Worm (Caenorhabditis elegans) whole organism, L1 larva: Measurements from ENCODE around the gene T25G12.6.
A peak's percentile ranks its signal among the peaks of the same experiment; 100 is the strongest.

Experiments used
- C04F5.9 ChIP-seq: sonication (generic microtip); optimal IDR thresholded peaks from 2 replicates; lab custom pipeline; 2016; ENCODE audit warnings: missing genetic modification characterization, missing compliant biosample characterization
- C34B4.2 ChIP-seq: sonication (generic microtip); optimal IDR thresholded peaks from 2 replicates; lab custom pipeline; 2017; ENCODE audit warnings: mild to moderate bottlenecking, missing genetic modification characterization, missing compliant biosample characterization
- F16B12.6 ChIP-seq: fragments of 150-350 bp; optimal IDR thresholded peaks from 2 replicates; lab custom pipeline; 2014; ENCODE audit warnings: missing biosample characterization, missing genetic modification characterization
- aha-1 ChIP-seq: fragments of 150-350 bp; optimal IDR thresholded peaks from 2 replicates; lab custom pipeline; 2014; ENCODE audit warnings: missing biosample characterization, missing genetic modification characterization
- ceh-63 ChIP-seq: fragments of 200-800 bp; sonication (Bioruptor generic); optimal IDR thresholded peaks from 2 replicates; lab custom pipeline; 2018; ENCODE audit warnings: mild to moderate bottlenecking, missing genetic modification characterization, missing compliant biosample characterization
- ceh-8 ChIP-seq: fragments of 200-800 bp; sonication (Bioruptor generic); optimal IDR thresholded peaks from 2 replicates; lab custom pipeline; 2018; ENCODE audit warnings: mild to moderate bottlenecking, missing genetic modification characterization, moderate library complexity, missing compliant biosample characterization
- ceh-82 ChIP-seq, 3 experiments: fragments of 150-350 bp in 1 of 3; sonication (generic microtip) in 2 of 3; optimal IDR thresholded peaks; 2 replicates each; lab custom pipeline; 2014 to 2017; ENCODE audit warnings: missing biosample characterization in 3 of 3, missing genetic modification characterization in 3 of 3
- ceh-90 ChIP-seq: sonication (generic microtip); optimal IDR thresholded peaks from 2 replicates; lab custom pipeline; 2016; ENCODE audit warnings: missing genetic modification characterization, missing compliant biosample characterization
- ces-1 ChIP-seq: fragments of 150-350 bp; optimal IDR thresholded peaks from 2 replicates; lab custom pipeline; 2014; ENCODE audit warnings: missing biosample characterization, missing genetic modification reagents, missing genetic modification characterization
- dpl-1 ChIP-seq, 3 experiments: fragments of 150-350 bp in 2 of 3; sonication (generic microtip) in 1 of 3; optimal IDR thresholded peaks; 2 replicates each; lab custom pipeline; 2014 to 2017; ENCODE audit warnings: missing biosample characterization in 3 of 3, missing genetic modification characterization in 3 of 3, missing genetic modification reagents in 3 of 3
- egl-13 ChIP-seq: sonication (generic microtip); optimal IDR thresholded peaks from 2 replicates; lab custom pipeline; 2016; ENCODE audit warnings: missing genotype, missing genetic modification reagents, missing genetic modification characterization, missing compliant biosample characterization
- elt-2 ChIP-seq: sonication (generic microtip); optimal IDR thresholded peaks from 2 replicates; lab custom pipeline; 2016; ENCODE audit warnings: missing genetic modification characterization, mild to moderate bottlenecking, inconsistent platforms, missing compliant biosample characterization, missing genetic modification reagents
- elt-3 ChIP-seq, 6 experiments: fragments of 150-350 bp in 1 of 6; sonication (generic microtip); optimal IDR thresholded peaks; 2 replicates each; lab custom pipeline; 2017 to 2018; ENCODE audit warnings: missing biosample characterization in 6 of 6, missing genetic modification characterization in 6 of 6, inconsistent platforms in 1 of 6
- fkh-8 ChIP-seq: sonication (generic microtip); optimal IDR thresholded peaks from 2 replicates; lab custom pipeline; 2016; ENCODE audit warnings: mild to moderate bottlenecking, missing genetic modification characterization, missing compliant biosample characterization
- hlh-4 ChIP-seq: sonication (generic microtip); optimal IDR thresholded peaks from 2 replicates; lab custom pipeline; 2016; ENCODE audit warnings: mild to moderate bottlenecking, missing genetic modification characterization, missing compliant biosample characterization
- jun-1 ChIP-seq: fragments of 150-350 bp; optimal IDR thresholded peaks from 2 replicates; lab custom pipeline; 2014; ENCODE audit warnings: missing biosample characterization, missing genetic modification reagents, missing genetic modification characterization
- lin-13 ChIP-seq: fragments of 150-350 bp; optimal IDR thresholded peaks from 2 replicates; lab custom pipeline; 2014; ENCODE audit warnings: missing biosample characterization, missing genetic modification reagents, missing genetic modification characterization
- lin-14 ChIP-seq: fragments of 200-800 bp; sonication (Bioruptor generic); optimal IDR thresholded peaks from 2 replicates; lab custom pipeline; 2018; ENCODE audit warnings: mild to moderate bottlenecking, missing genetic modification characterization, moderate library complexity, missing compliant biosample characterization
- mef-2 ChIP-seq: fragments of 150-350 bp; optimal IDR thresholded peaks from 2 replicates; lab custom pipeline; 2014; ENCODE audit warnings: missing biosample characterization, missing genetic modification characterization
- nhr-47 ChIP-seq: sonication (generic microtip); optimal IDR thresholded peaks from 2 replicates; lab custom pipeline; 2016; ENCODE audit warnings: mild to moderate bottlenecking, missing genetic modification characterization, moderate library complexity, missing compliant biosample characterization
- nhr-76 ChIP-seq: sonication (generic microtip); optimal IDR thresholded peaks from 2 replicates; lab custom pipeline; 2017; ENCODE audit warnings: missing biosample characterization, missing genetic modification characterization
- nhr-84 ChIP-seq: sonication (generic microtip); optimal IDR thresholded peaks from 2 replicates; lab custom pipeline; 2017; ENCODE audit warnings: missing biosample characterization, missing genetic modification characterization
- nhr-90 ChIP-seq: sonication (generic microtip); optimal IDR thresholded peaks from 2 replicates; lab custom pipeline; 2016; ENCODE audit warnings: mild to moderate bottlenecking, missing genetic modification characterization, missing compliant biosample characterization; ENCODE audit not compliant: poor library complexity
- pax-3 ChIP-seq: fragments of 200-800 bp; sonication (Bioruptor generic); optimal IDR thresholded peaks from 2 replicates; lab custom pipeline; 2018; ENCODE audit warnings: mild to moderate bottlenecking, missing genetic modification characterization, moderate library complexity, missing compliant biosample characterization
- pqm-1 ChIP-seq: sonication (generic microtip); optimal IDR thresholded peaks from 3 replicates; lab custom pipeline; 2017; ENCODE audit warnings: missing biosample characterization, missing genetic modification characterization
- skn-1 ChIP-seq: fragments of 150-350 bp; optimal IDR thresholded peaks from 2 replicates; lab custom pipeline; 2014; ENCODE audit warnings: missing biosample characterization, missing genetic modification characterization
- sup-37 ChIP-seq: fragments of 200-800 bp; sonication (Bioruptor generic); optimal IDR thresholded peaks from 2 replicates; lab custom pipeline; 2018; ENCODE audit warnings: mild to moderate bottlenecking, missing genetic modification characterization, missing compliant biosample characterization
- tlp-1 ChIP-seq: fragments of 150-350 bp; optimal IDR thresholded peaks from 2 replicates; lab custom pipeline; 2014; ENCODE audit warnings: missing biosample characterization, missing genetic modification characterization
- unc-130 ChIP-seq: fragments of 150-350 bp; optimal IDR thresholded peaks from 2 replicates; lab custom pipeline; 2017; ENCODE audit warnings: missing biosample characterization, missing genetic modification characterization, inconsistent platforms
- unc-62 ChIP-seq: fragments of 150-350 bp; optimal IDR thresholded peaks from 2 replicates; lab custom pipeline; 2014; ENCODE audit warnings: missing biosample characterization, missing genetic modification reagents, missing genetic modification characterization
- vab-15 ChIP-seq: sonication (generic microtip); optimal IDR thresholded peaks from 2 replicates; lab custom pipeline; 2017; ENCODE audit warnings: missing genotype, mild to moderate bottlenecking, missing genetic modification characterization, missing compliant biosample characterization
- ztf-11 ChIP-seq, 2 experiments: sonication (generic microtip); optimal IDR thresholded peaks; 2 replicates each; lab custom pipeline; 2016 to 2017; ENCODE audit warnings: missing genetic modification characterization in 2 of 2, missing biosample characterization in 1 of 2, missing compliant biosample characterization in 1 of 2

Gene T25G12.6

DNA sequence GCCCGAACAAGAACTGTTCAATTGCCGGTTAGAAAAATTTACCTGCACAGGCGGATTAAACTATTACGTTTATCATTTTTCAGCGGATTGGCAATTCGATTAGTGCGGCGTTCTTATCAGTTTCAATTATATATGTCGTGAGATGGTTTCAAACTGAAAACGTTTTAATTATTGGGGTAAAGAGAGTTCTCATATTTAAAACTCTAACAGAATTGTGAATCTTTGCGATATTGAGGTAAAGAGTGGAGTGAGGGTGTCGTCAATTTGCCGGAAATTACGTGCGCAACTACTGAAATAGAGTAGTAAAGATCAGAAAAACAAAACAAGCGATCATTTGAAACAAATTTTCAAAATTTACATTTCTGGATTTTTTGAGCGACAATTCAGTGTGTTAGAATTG, at the start of gene T25G12.6:
Gene T25G12.6 (minus strand): TSS at position 101 of the 400 bp plus-strand sequence.
- no peak for TF ChIP-seq ceh-63 (GFP tag; lab: Kevin White, UChicago)
- TF ChIP-seq nhr-47 (tag; lab: Kevin White, UChicago): no peak
- no peak for TF ChIP-seq sup-37 (GFP tag; lab: Kevin White, UChicago)
- no peak for TF ChIP-seq pax-3
- no peak for TF ChIP-seq ceh-82 (tag; optimal IDR thresholded peaks at IDR 0.05; lab: Kevin White, UChicago)
- TF ChIP-seq C04F5.9 (tag; lab: Kevin White, UChicago): no peak
- no peak for TF ChIP-seq pqm-1 (tag; lab: Kevin White, UChicago)
- TF ChIP-seq aha-1 (tag; lab: Kevin White, UChicago): no peak
- TF ChIP-seq tlp-1: no peak
- no peak for TF ChIP-seq ztf-11 (tag; optimal IDR thresholded peaks at IDR 0.05; lab: Kevin White, UChicago)
- no peak for TF ChIP-seq mef-2 (tag; lab: Kevin White, UChicago)
- TF ChIP-seq F16B12.6 (tag; lab: Kevin White, UChicago): no peak
- TF ChIP-seq ceh-8: no peak
- TF ChIP-seq egl-13: no peak
- TF ChIP-seq lin-13 (GFP tag; lab: Kevin White, UChicago): no peak

DNA sequence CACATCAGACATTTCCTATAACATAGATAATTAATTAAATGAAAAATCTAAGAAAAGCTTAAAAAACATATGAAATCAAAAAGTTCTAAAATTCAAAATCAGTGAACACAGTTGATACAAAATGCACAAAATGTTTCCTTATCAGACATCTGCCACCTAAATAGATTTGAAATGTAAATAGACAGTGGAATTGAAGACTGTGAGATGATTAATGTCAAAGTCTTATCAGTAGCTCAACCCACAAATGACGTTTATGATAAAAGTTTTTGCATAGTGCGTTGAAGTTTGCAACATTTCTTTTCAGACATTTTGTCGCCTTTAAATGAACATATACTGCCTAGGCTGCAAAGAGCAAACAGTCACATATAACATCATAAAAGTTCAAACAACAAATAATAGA, 26.8 kb upstream of the T25G12.6 start, which contains the start of gene Y40C7B.4:
Gene Y40C7B.4 (minus strand): TSS at position 19 of the 400 bp plus-strand sequence.
- TF ChIP-seq elt-2 (tag; lab: Kevin White, UChicago) (peak; percentile 94), fkh-8 (tag; lab: Kevin White, UChicago) (no peak), elt-3 (tag; optimal IDR thresholded peaks at IDR 0.05; lab: Kevin White, UChicago) (no peak), pqm-1 (tag; lab: Kevin White, UChicago) (peak; percentile 61)

DNA sequence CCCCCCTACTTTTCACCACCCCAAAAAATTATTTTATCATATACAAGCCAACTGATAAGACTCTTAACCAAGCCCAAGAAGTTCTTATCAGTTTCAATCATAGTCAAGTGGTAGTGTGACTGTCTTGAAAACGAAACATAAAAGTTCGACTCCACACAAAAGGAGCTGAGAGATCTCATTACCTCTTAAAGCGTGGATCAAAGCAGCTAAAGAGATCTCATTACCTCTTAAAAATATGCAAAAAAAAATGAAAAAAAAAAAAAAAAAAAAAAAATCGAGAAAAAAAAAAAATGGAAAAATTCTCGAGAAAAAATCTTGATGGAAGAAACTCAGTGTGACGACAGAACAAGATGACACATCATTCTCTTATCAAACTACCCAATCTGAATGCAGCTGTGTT, 25.7 kb upstream of the T25G12.6 start:
- peak; percentile 6 for TF ChIP-seq nhr-90 (tag; lab: Kevin White, UChicago)
- TF ChIP-seq elt-2 (tag; lab: Kevin White, UChicago): peak; percentile 66

DNA sequence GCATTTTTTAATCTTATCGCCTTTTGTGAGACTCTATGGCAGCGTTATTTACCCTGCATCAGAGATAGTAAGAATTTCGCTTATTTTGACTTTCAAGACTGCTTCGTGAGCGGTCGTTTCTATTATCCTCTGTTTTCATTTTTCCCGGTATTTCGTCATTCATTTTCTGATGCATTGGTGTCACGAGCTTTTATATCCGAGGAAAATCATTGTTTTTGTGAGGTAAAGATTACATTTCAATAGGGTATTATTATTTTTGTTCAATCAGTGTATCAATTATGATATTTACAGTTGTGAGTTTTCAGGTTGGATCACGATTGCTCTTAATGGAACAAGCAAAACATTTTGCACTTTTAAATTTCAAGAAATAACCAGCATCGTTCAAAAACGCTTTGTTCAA, 17.3 kb upstream of the T25G12.6 start:
- TF ChIP-seq elt-2 (tag; lab: Kevin White, UChicago): peak; percentile 4
- TF ChIP-seq lin-14 (GFP tag; lab: Kevin White, UChicago): no peak
- no peak for TF ChIP-seq hlh-4 (tag; lab: Kevin White, UChicago)
- TF ChIP-seq aha-1 (tag; lab: Kevin White, UChicago): no peak
- TF ChIP-seq dpl-1 (GFP tag; optimal IDR thresholded peaks at IDR 0.05; lab: Kevin White, UChicago): no peak

DNA sequence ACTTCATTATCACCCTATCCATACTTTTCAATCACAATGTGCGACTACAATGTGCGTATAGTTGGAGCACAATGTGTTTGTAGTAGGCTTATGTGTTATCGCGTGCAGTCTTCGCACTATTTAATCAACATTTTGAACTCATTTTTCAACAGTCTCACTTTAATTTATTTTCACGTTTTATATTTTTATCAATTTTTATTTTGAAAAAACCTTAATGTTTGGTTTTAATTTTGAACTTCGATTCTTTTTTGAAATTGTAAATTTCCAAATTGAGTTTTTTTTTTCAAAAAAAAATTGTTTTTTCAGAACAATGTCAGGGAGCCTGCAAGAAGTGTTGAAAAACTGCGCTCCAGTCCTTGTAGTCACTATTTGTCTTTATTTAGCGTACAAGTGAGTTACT, 13.0 kb upstream of the T25G12.6 start, which contains the start of gene T25G12.13:
Gene T25G12.13 (plus strand): TSS at position 301 of the 400 bp plus-strand sequence.
- no peak for TF ChIP-seq mef-2 (tag; lab: Kevin White, UChicago)
- no peak for TF ChIP-seq skn-1
- TF ChIP-seq jun-1 (tag; lab: Kevin White, UChicago): no peak
- TF ChIP-seq ces-1 (GFP tag; lab: Kevin White, UChicago): no peak
- no peak for TF ChIP-seq vab-15
- no peak for TF ChIP-seq nhr-84 (tag; lab: Kevin White, UChicago)
- TF ChIP-seq nhr-76 (tag; lab: Kevin White, UChicago): no peak
- no peak for TF ChIP-seq unc-130 (tag; lab: Kevin White, UChicago)
- no peak for TF ChIP-seq C34B4.2 (tag; lab: Kevin White, UChicago)
- TF ChIP-seq ceh-90: no peak
- TF ChIP-seq elt-3 (tag; optimal IDR thresholded peaks at IDR 0.05; lab: Kevin White, UChicago): no peak
- no peak for TF ChIP-seq unc-62 (GFP tag; lab: Kevin White, UChicago)
- TF ChIP-seq, all 84 proteins: peak for 0
